Worm (Caenorhabditis elegans) whole organism, L2 larva: ENCODE results near the gene T04B2.8.

Experiments used
- C34F6.9 ChIP-seq: fragments of 150-350 bp; optimal IDR thresholded peaks from 2 replicates; lab custom pipeline; 2014; ENCODE audit warnings: missing biosample characterization, missing genetic modification characterization
- F13H6.1 ChIP-seq: sonication (generic microtip); optimal IDR thresholded peaks from 2 replicates; lab custom pipeline; 2016; ENCODE audit warnings: missing genetic modification characterization, missing compliant biosample characterization
- R02D3.7 ChIP-seq: fragments of 150-350 bp; optimal IDR thresholded peaks from 2 replicates; lab custom pipeline; 2014; ENCODE audit warnings: missing biosample characterization, missing genetic modification characterization
- Y55F3AM.14 ChIP-seq: fragments of 200-800 bp; sonication (Bioruptor generic); optimal IDR thresholded peaks from 2 replicates; lab custom pipeline; 2018; ENCODE audit warnings: mild to moderate bottlenecking, missing genetic modification characterization, missing compliant biosample characterization
- ZK546.5 ChIP-seq: sonication (generic microtip); optimal IDR thresholded peaks from 2 replicates; lab custom pipeline; 2017; ENCODE audit warnings: missing biosample characterization, missing genetic modification characterization
- alr-1 ChIP-seq: fragments of 150-350 bp; optimal IDR thresholded peaks from 2 replicates; lab custom pipeline; 2014; ENCODE audit warnings: missing biosample characterization, missing genetic modification characterization
- aly-2 ChIP-seq: fragments of 150-350 bp; optimal IDR thresholded peaks from 2 replicates; lab custom pipeline; 2014; ENCODE audit warnings: missing biosample characterization, missing genetic modification characterization
- ama-1 ChIP-seq: fragments of 150-350 bp; optimal IDR thresholded peaks from 2 replicates; lab custom pipeline; 2018; ENCODE audit warnings: inconsistent platforms
- blmp-1 ChIP-seq: sonication (generic microtip); optimal IDR thresholded peaks from 2 replicates; lab custom pipeline; 2017; ENCODE audit warnings: missing genetic modification characterization, mild to moderate bottlenecking, missing compliant biosample characterization, antibody characterized with exemption, moderate library complexity; ENCODE audit not compliant: insufficient read depth
- ceh-16 ChIP-seq: fragments of 150-350 bp; optimal IDR thresholded peaks from 2 replicates; lab custom pipeline; 2014; ENCODE audit warnings: missing biosample characterization, missing genetic modification characterization
- ceh-82 ChIP-seq: fragments of 150-350 bp; optimal IDR thresholded peaks from 2 replicates; lab custom pipeline; 2014; ENCODE audit warnings: missing biosample characterization, missing genetic modification characterization
- crh-2 ChIP-seq: sonication (generic microtip); optimal IDR thresholded peaks from 2 replicates; lab custom pipeline; 2017; ENCODE audit warnings: missing biosample characterization, missing genetic modification characterization
- dmd-4 ChIP-seq: sonication (generic microtip); optimal IDR thresholded peaks from 2 replicates; lab custom pipeline; 2017; ENCODE audit warnings: missing biosample characterization, missing genetic modification characterization
- egl-27 ChIP-seq: sonication (generic microtip); optimal IDR thresholded peaks from 3 replicates; lab custom pipeline; 2017; ENCODE audit warnings: missing biosample characterization, missing genetic modification reagents, missing genetic modification characterization
- elt-1 ChIP-seq: fragments of 150-350 bp; optimal IDR thresholded peaks from 2 replicates; lab custom pipeline; 2014; ENCODE audit warnings: missing biosample characterization, missing genetic modification characterization
- elt-3 ChIP-seq: sonication (generic microtip); optimal IDR thresholded peaks from 2 replicates; lab custom pipeline; 2017; ENCODE audit warnings: missing biosample characterization, missing genetic modification characterization
- fos-1 ChIP-seq: fragments of 150-350 bp; optimal IDR thresholded peaks from 2 replicates; lab custom pipeline; 2014; ENCODE audit warnings: missing biosample characterization, missing genetic modification characterization
- gmeb-1 ChIP-seq: fragments of 150-350 bp; optimal IDR thresholded peaks from 2 replicates; lab custom pipeline; 2014; ENCODE audit warnings: missing biosample characterization, missing genetic modification characterization
- lin-11 ChIP-seq: fragments of 150-350 bp; sonication (generic microtip); optimal IDR thresholded peaks from 2 replicates; lab custom pipeline; 2014; ENCODE audit warnings: missing biosample characterization, missing genetic modification characterization, inconsistent platforms, mixed read lengths
- lin-13 ChIP-seq: fragments of 150-350 bp; optimal IDR thresholded peaks from 2 replicates; lab custom pipeline; 2014; ENCODE audit warnings: missing biosample characterization, missing genetic modification reagents, missing genetic modification characterization
- lin-39 ChIP-seq: fragments of 150-350 bp; optimal IDR thresholded peaks from 2 replicates; lab custom pipeline; 2014; ENCODE audit warnings: missing biosample characterization, missing genetic modification reagents, missing genetic modification characterization
- lsy-2 ChIP-seq, 2 experiments: fragments of 150-350 bp in 1 of 2; sonication (generic microtip) in 1 of 2; optimal IDR thresholded peaks; 2 replicates each; lab custom pipeline; 2014 to 2017; ENCODE audit warnings: missing biosample characterization in 2 of 2, missing genetic modification characterization in 2 of 2
- mab-5 ChIP-seq: fragments of 150-350 bp; optimal IDR thresholded peaks from 2 replicates; lab custom pipeline; 2014; ENCODE audit warnings: missing biosample characterization, missing genetic modification characterization
- mbf-1 ChIP-seq: sonication (generic microtip); optimal IDR thresholded peaks from 2 replicates; lab custom pipeline; 2017; ENCODE audit warnings: missing biosample characterization, missing genetic modification characterization
- mdl-1 ChIP-seq, 2 experiments: fragments of 150-350 bp in 1 of 2; sonication (generic microtip) in 1 of 2; optimal IDR thresholded peaks; 2 replicates each; lab custom pipeline; 2017; ENCODE audit warnings: missing biosample characterization in 2 of 2, missing genetic modification characterization in 2 of 2
- nhr-10 ChIP-seq: sonication (generic microtip); optimal IDR thresholded peaks from 2 replicates; lab custom pipeline; 2017; ENCODE audit warnings: missing biosample characterization, missing genetic modification characterization
- nhr-12 ChIP-seq: fragments of 150-350 bp; optimal IDR thresholded peaks from 2 replicates; lab custom pipeline; 2014; ENCODE audit warnings: missing biosample characterization, missing genetic modification characterization
- nhr-129 ChIP-seq: fragments of 150-350 bp; optimal IDR thresholded peaks from 2 replicates; lab custom pipeline; 2014; ENCODE audit warnings: missing biosample characterization, missing genetic modification characterization
- nhr-21 ChIP-seq: fragments of 150-350 bp; optimal IDR thresholded peaks from 2 replicates; lab custom pipeline; 2014; ENCODE audit warnings: missing biosample characterization, missing genetic modification characterization
- nhr-23 ChIP-seq: fragments of 150-350 bp; optimal IDR thresholded peaks from 2 replicates; lab custom pipeline; 2014; ENCODE audit warnings: missing biosample characterization, missing genetic modification reagents, missing genetic modification characterization
- nhr-237 ChIP-seq: fragments of 150-350 bp; optimal IDR thresholded peaks from 2 replicates; lab custom pipeline; 2014; ENCODE audit warnings: missing biosample characterization, missing genetic modification characterization
- nhr-25 ChIP-seq: fragments of 150-350 bp; sonication (generic microtip); optimal IDR thresholded peaks from 3 replicates; lab custom pipeline; 2014; ENCODE audit warnings: missing biosample characterization, missing genetic modification characterization
- nhr-77 ChIP-seq: fragments of 150-350 bp; optimal IDR thresholded peaks from 2 replicates; lab custom pipeline; 2014; ENCODE audit warnings: missing biosample characterization, missing genetic modification characterization
- peb-1 ChIP-seq: fragments of 150-350 bp; optimal IDR thresholded peaks from 2 replicates; lab custom pipeline; 2014; ENCODE audit warnings: missing biosample characterization, missing genetic modification characterization
- sem-4 ChIP-seq: fragments of 150-350 bp; optimal IDR thresholded peaks from 2 replicates; lab custom pipeline; 2014; ENCODE audit warnings: missing biosample characterization, missing genetic modification reagents, missing genetic modification characterization
- skn-1 ChIP-seq: sonication (generic microtip); optimal IDR thresholded peaks from 2 replicates; lab custom pipeline; 2017; ENCODE audit warnings: missing biosample characterization, missing genetic modification characterization
- sma-3 ChIP-seq: sonication (generic microtip); optimal IDR thresholded peaks from 2 replicates; lab custom pipeline; 2016; ENCODE audit warnings: missing genetic modification reagents, missing genetic modification characterization, missing compliant biosample characterization
- sma-9 ChIP-seq, 2 experiments: fragments of 150-350 bp in 1 of 2; sonication (generic microtip) in 1 of 2; optimal IDR thresholded peaks; 2 replicates each; lab custom pipeline; 2014 to 2016; ENCODE audit warnings: missing genetic modification characterization in 2 of 2, mild to moderate bottlenecking in 1 of 2, missing biosample characterization in 1 of 2, missing compliant biosample characterization in 1 of 2, missing genetic modification reagents in 1 of 2, moderate library complexity in 1 of 2
- snpc-4 ChIP-seq: fragments of 150-350 bp; optimal IDR thresholded peaks from 2 replicates; lab custom pipeline; 2014; ENCODE audit warnings: missing biosample characterization, missing genetic modification characterization
- unc-39 ChIP-seq: fragments of 150-350 bp; optimal IDR thresholded peaks from 2 replicates; lab custom pipeline; 2014; ENCODE audit warnings: missing biosample characterization, missing genetic modification characterization
- unc-55 ChIP-seq: fragments of 150-350 bp; sonication (generic microtip); optimal IDR thresholded peaks from 3 replicates; lab custom pipeline; 2014; ENCODE audit warnings: missing biosample characterization, missing genetic modification reagents, missing genetic modification characterization
- zag-1 ChIP-seq: fragments of 150-350 bp; optimal IDR thresholded peaks from 2 replicates; lab custom pipeline; 2014; ENCODE audit warnings: missing biosample characterization, missing genetic modification characterization
- ztf-1 ChIP-seq: fragments of 200-800 bp; sonication (Bioruptor generic); conservative IDR thresholded peaks from 2 replicates; pipeline ENCODE4 v1.3.6; 2022; ENCODE audit warnings: missing genetic modification characterization, missing compliant biosample characterization
- ztf-11 ChIP-seq: sonication (generic microtip); optimal IDR thresholded peaks from 2 replicates; lab custom pipeline; 2017; ENCODE audit warnings: missing biosample characterization, missing genetic modification characterization
- ztf-4 ChIP-seq: fragments of 150-350 bp; optimal IDR thresholded peaks from 2 replicates; lab custom pipeline; 2014; ENCODE audit warnings: missing biosample characterization, missing genetic modification characterization

The T04B2.8 gene

DNA sequence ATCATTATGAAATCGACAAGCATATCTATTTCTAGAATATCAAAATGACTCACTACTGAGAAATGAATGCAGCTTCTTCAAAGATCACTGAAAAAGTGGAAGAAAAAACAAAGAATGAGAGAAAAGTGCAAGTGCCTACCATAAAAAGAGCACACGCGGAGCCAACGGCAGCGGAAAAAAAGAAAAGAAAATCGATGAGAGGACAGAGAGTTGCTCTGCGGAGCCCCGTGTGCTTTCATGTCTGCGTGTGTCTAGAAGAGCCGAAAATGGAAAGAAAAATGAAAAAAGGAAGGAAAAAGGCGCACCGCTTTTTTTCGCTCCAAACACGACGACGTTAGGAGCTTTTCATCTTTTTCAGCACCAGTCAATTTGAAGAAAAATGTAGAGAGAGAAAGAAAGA, 11.7 kb upstream of the T04B2.8 start, which contains the start of gene ipla-7 (continued):
- TF ChIP-seq gmeb-1 (tag; lab: Kevin White, UChicago): no peak
- TF ChIP-seq ztf-11 (tag; lab: Kevin White, UChicago): no peak
- no peak for TF ChIP-seq ZK546.5 (tag; lab: Kevin White, UChicago)
- TF ChIP-seq lsy-2 (tag; optimal IDR thresholded peaks at IDR 0.05; lab: Kevin White, UChicago): peak in 1 of 2 experiments; percentile 21
- TF ChIP-seq nhr-10 (tag; lab: Kevin White, UChicago): no peak
- TF ChIP-seq lin-39 (tag; lab: Kevin White, UChicago): no peak
- no peak for TF ChIP-seq sma-3 (GFP tag; lab: Kevin White, UChicago)
- TF ChIP-seq blmp-1 (tag; lab: Kevin White, UChicago): no peak
- TF ChIP-seq ceh-16 (tag; lab: Kevin White, UChicago): no peak
- peak; percentile 31 for TF ChIP-seq zag-1 (tag; lab: Kevin White, UChicago)
- no peak for TF ChIP-seq nhr-237 (tag; lab: Kevin White, UChicago)
- TF ChIP-seq peb-1 (tag; lab: Kevin White, UChicago): no peak
- no peak for TF ChIP-seq R02D3.7
- TF ChIP-seq skn-1 (tag; lab: Kevin White, UChicago): no peak
- no peak for TF ChIP-seq alr-1 (tag; lab: Kevin White, UChicago)
- TF ChIP-seq dmd-4 (tag; lab: Kevin White, UChicago): no peak
- TF ChIP-seq C34F6.9 (tag; lab: Kevin White, UChicago): peak; percentile 70
- no peak for TF ChIP-seq ztf-1
- TF ChIP-seq nhr-12 (tag; lab: Kevin White, UChicago): no peak
- peak; percentile 62 for TF ChIP-seq crh-2
- peak; percentile 62 for TF ChIP-seq fos-1 (tag; lab: Kevin White, UChicago)
- peak in 1 of 2 experiments; percentile 33 for TF ChIP-seq mdl-1 (tag; optimal IDR thresholded peaks at IDR 0.05; lab: Kevin White, UChicago)
- TF ChIP-seq lin-13: no peak
- no peak for TF ChIP-seq nhr-25 (tag; lab: Kevin White, UChicago)
- TF ChIP-seq F13H6.1: peak; percentile 29
- no peak for TF ChIP-seq mbf-1
- no peak for TF ChIP-seq egl-27 (tag; lab: Kevin White, UChicago)
- TF ChIP-seq aly-2 (tag; lab: Kevin White, UChicago): no peak
- TF ChIP-seq ceh-82 (tag; lab: Kevin White, UChicago): no peak

DNA sequence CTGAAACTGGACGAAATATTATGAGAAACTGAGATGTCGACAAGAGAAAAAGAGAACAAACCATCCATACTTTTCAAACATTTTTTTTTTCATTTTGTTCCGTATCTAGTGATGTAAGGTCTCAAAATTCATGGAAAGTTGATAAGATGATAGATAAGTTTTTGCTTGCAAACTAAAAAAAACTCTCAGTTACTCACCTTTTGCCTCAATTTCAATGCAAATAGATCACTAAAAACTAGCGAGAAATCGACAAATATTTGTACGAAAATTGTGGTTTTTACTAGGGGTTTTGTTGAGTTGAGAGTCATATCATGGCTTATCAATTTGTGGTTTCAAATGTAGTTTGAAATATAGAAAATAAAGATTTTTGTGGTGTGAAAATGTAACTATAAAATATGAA, 9.8 kb upstream of the T04B2.8 start:
- TF ChIP-seq lsy-2 (tag; optimal IDR thresholded peaks at IDR 0.05; lab: Kevin White, UChicago): no peak
- TF ChIP-seq dmd-4 (tag; lab: Kevin White, UChicago): no peak
- no peak for TF ChIP-seq ztf-1
- TF ChIP-seq lin-13: no peak
- TF ChIP-seq fos-1 (tag; lab: Kevin White, UChicago): peak; percentile 57

DNA sequence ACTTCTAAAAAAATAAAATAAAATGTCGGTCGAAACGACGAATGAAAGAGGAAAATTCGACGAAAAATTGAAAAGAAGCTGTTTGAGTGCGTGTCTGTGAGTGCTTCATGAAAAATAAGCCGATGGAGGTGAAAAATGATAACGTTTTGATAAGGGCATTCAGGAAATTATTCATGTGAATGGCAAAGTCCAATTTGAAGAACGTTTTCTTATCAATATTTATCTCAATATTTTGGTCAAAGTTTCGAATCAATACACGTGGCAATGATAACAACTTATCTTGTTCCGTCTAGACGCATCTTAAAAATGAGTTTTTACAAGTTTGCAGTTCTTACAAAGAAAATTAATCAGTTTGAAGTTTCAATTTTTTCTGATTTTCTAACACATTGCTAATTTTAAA, 8.2 kb upstream of the T04B2.8 start:
- TF ChIP-seq alr-1 (tag; lab: Kevin White, UChicago) (no peak), nhr-12 (tag; lab: Kevin White, UChicago) (no peak), fos-1 (tag; lab: Kevin White, UChicago) (peak; percentile 76), ztf-4 (tag; lab: Kevin White, UChicago) (no peak), R02D3.7 (no peak), ztf-11 (tag; lab: Kevin White, UChicago) (no peak), ama-1 (lab: Kevin White, UChicago) (no peak), peb-1 (tag; lab: Kevin White, UChicago) (no peak), unc-55 (GFP tag; lab: Kevin White, UChicago) (no peak), aly-2 (tag; lab: Kevin White, UChicago) (no peak), elt-1 (tag; lab: Kevin White, UChicago) (no peak), sem-4 (tag; lab: Kevin White, UChicago) (no peak), dmd-4 (tag; lab: Kevin White, UChicago) (no peak), mbf-1 (no peak), skn-1 (tag; lab: Kevin White, UChicago) (no peak), elt-3 (tag; lab: Kevin White, UChicago) (no peak), mab-5 (tag; lab: Kevin White, UChicago) (no peak), nhr-25 (tag; lab: Kevin White, UChicago) (no peak), gmeb-1 (tag; lab: Kevin White, UChicago) (no peak), blmp-1 (tag; lab: Kevin White, UChicago) (no peak), C34F6.9 (tag; lab: Kevin White, UChicago) (no peak), ztf-1 (no peak), snpc-4 (tag; lab: Kevin White, UChicago) (no peak), Y55F3AM.14 (no peak), lin-11 (tag; lab: Kevin White, UChicago) (no peak), nhr-77 (no peak), nhr-21 (tag; lab: Kevin White, UChicago) (no peak), unc-39 (tag; lab: Kevin White, UChicago) (no peak), egl-27 (tag; lab: Kevin White, UChicago) (peak; percentile 42), zag-1 (tag; lab: Kevin White, UChicago) (no peak), ZK546.5 (tag; lab: Kevin White, UChicago) (no peak), sma-9 (GFP tag; optimal IDR thresholded peaks at IDR 0.05; lab: Kevin White, UChicago) (peak; percentile 77), sma-9 (tag; optimal IDR thresholded peaks at IDR 0.05; lab: Kevin White, UChicago) (no peak), sma-3 (GFP tag; lab: Kevin White, UChicago) (peak; percentile 7), nhr-129 (no peak), nhr-23 (no peak), ceh-82 (tag; lab: Kevin White, UChicago) (no peak), lin-39 (tag; lab: Kevin White, UChicago) (no peak), ceh-16 (tag; lab: Kevin White, UChicago) (no peak), F13H6.1 (peak; percentile 55), mdl-1 (tag; optimal IDR thresholded peaks at IDR 0.05; lab: Kevin White, UChicago) (no peak), crh-2 (peak; percentile 99)
